Worm (Caenorhabditis elegans) whole organism, L4 larva: Measurements from ENCODE around the gene acs-18.

Experiments used
- F10B5.3 ChIP-seq: sonication (generic microtip); optimal IDR thresholded peaks from 2 replicates; lab custom pipeline; 2016; ENCODE audit warnings: mild to moderate bottlenecking, missing genetic modification characterization, missing compliant biosample characterization
- F49E8.2 ChIP-seq: sonication (generic microtip); optimal IDR thresholded peaks from 2 replicates; lab custom pipeline; 2016; ENCODE audit warnings: missing compliant biosample characterization, mild to moderate bottlenecking, missing genetic modification characterization, borderline replicate concordance
- T26A8.4 ChIP-seq: fragments of 200-800 bp; sonication (Bioruptor generic); IDR thresholded peaks from 2 replicates; pipeline ENCODE4 v1.3.6; 2022; ENCODE audit warnings: missing genetic modification characterization, missing compliant biosample characterization
- Y48G9A.11 ChIP-seq: fragments of 200-800 bp; sonication (Bioruptor generic); IDR thresholded peaks from 2 replicates; pipeline ENCODE4 v1.3.6; 2022; ENCODE audit warnings: missing genetic modification reagents, missing genetic modification characterization, missing compliant biosample characterization
- ZK546.5 ChIP-seq, 2 experiments: sonication (generic microtip); optimal IDR thresholded peaks; 2 replicates each; lab custom pipeline; 2017; ENCODE audit warnings: missing biosample characterization in 2 of 2, missing genetic modification characterization in 2 of 2
- aha-1 ChIP-seq: fragments of 150-350 bp; peaks from one replicate; lab custom pipeline; 2014; ENCODE audit warnings: missing biosample characterization, missing genetic modification characterization
- ama-1 ChIP-seq: fragments of 150-350 bp; optimal IDR thresholded peaks from 2 replicates; lab custom pipeline; 2014; ENCODE audit warnings: inconsistent platforms, mixed read lengths
- arid-1 ChIP-seq: fragments of 200-800 bp; sonication (Bioruptor generic); conservative IDR thresholded peaks from 2 replicates; pipeline ENCODE4 v1.3.6; 2022; ENCODE audit warnings: missing genetic modification reagents, missing genetic modification characterization, missing compliant biosample characterization
- ceh-20 ChIP-seq: fragments of 200-800 bp; sonication (Bioruptor generic); IDR thresholded peaks from 2 replicates; pipeline ENCODE4 v1.3.6; 2022; ENCODE audit warnings: missing genetic modification reagents, missing genetic modification characterization, missing compliant biosample characterization
- ceh-32 ChIP-seq: sonication (generic microtip); optimal IDR thresholded peaks from 2 replicates; lab custom pipeline; 2016; ENCODE audit warnings: mild to moderate bottlenecking, missing genetic modification characterization, missing compliant biosample characterization; ENCODE audit not compliant: poor library complexity
- ceh-82 ChIP-seq: sonication (generic microtip); optimal IDR thresholded peaks from 2 replicates; lab custom pipeline; 2017; ENCODE audit warnings: missing biosample characterization, missing genetic modification characterization
- daf-16 ChIP-seq, 3 experiments: sonication (generic microtip); optimal IDR thresholded peaks; 2 replicates each; lab custom pipeline; 2016 to 2017; ENCODE audit warnings: missing genetic modification characterization in 3 of 3, missing genetic modification reagents in 3 of 3, mild to moderate bottlenecking in 2 of 3, missing compliant biosample characterization in 2 of 3, missing biosample characterization in 1 of 3, moderate library complexity in 1 of 3
- daf-19 ChIP-seq: fragments of 200-800 bp; sonication (Bioruptor generic); conservative IDR thresholded peaks from 2 replicates; pipeline ENCODE4 v1.3.6; 2022; ENCODE audit warnings: missing genetic modification characterization, missing compliant biosample characterization
- hlh-11 ChIP-seq: fragments of 200-800 bp; sonication (Bioruptor generic); optimal IDR thresholded peaks from 2 replicates; lab custom pipeline; 2018; ENCODE audit warnings: mild to moderate bottlenecking, missing genetic modification characterization, missing compliant biosample characterization
- hlh-30 ChIP-seq: sonication (generic microtip); optimal IDR thresholded peaks from 2 replicates; lab custom pipeline; 2017; ENCODE audit warnings: antibody characterized with exemption, mild to moderate bottlenecking, missing genetic modification characterization, missing compliant biosample characterization; ENCODE audit not compliant: insufficient read depth
- lin-38 ChIP-seq: fragments of 200-800 bp; sonication (Bioruptor generic); IDR thresholded peaks from 2 replicates; pipeline ENCODE4 v1.3.6; 2022; ENCODE audit warnings: missing genetic modification reagents, missing genetic modification characterization, missing compliant biosample characterization
- lin-39 ChIP-seq: fragments of 150-350 bp; optimal IDR thresholded peaks from 2 replicates; lab custom pipeline; 2014; ENCODE audit warnings: missing biosample characterization, missing genetic modification reagents, missing genetic modification characterization
- madf-9 ChIP-seq: fragments of 200-800 bp; sonication (Bioruptor generic); conservative IDR thresholded peaks from 2 replicates; pipeline ENCODE4 v1.3.6; 2022; ENCODE audit warnings: missing genetic modification reagents, missing genetic modification characterization, missing compliant biosample characterization
- mdl-1 ChIP-seq, 2 experiments: fragments of 150-350 bp in 1 of 2; sonication (generic microtip) in 1 of 2; optimal IDR thresholded peaks; 2 replicates each; lab custom pipeline; 2014 to 2017; ENCODE audit warnings: missing biosample characterization in 2 of 2, missing genetic modification characterization in 2 of 2
- mdt-29 ChIP-seq: fragments of 200-800 bp; sonication (Bioruptor generic); IDR thresholded peaks from 2 replicates; pipeline ENCODE4 v1.3.6; 2022; ENCODE audit warnings: missing genetic modification reagents, missing genetic modification characterization, missing compliant biosample characterization
- mes-2 ChIP-seq: sonication (generic microtip); optimal IDR thresholded peaks from 2 replicates; lab custom pipeline; 2016; ENCODE audit warnings: missing genotype, mild to moderate bottlenecking, missing genetic modification characterization, missing compliant biosample characterization; ENCODE audit not compliant: poor library complexity, severe bottlenecking
- mxl-2 ChIP-seq: fragments of 200-800 bp; sonication (Bioruptor generic); conservative IDR thresholded peaks from 2 replicates; pipeline ENCODE4 v1.3.6; 2022; ENCODE audit warnings: missing genetic modification reagents, missing genetic modification characterization, missing compliant biosample characterization
- nhr-28 ChIP-seq: fragments of 150-350 bp; optimal IDR thresholded peaks from 2 replicates; lab custom pipeline; 2014; ENCODE audit warnings: missing biosample characterization, missing genetic modification characterization
- nhr-6 ChIP-seq: fragments of 150-350 bp; optimal IDR thresholded peaks from 2 replicates; lab custom pipeline; 2014; ENCODE audit warnings: missing biosample characterization, missing genetic modification characterization
- pha-4 ChIP-seq, 2 experiments: fragments of 150-350 bp in 1 of 2; fragments of 200-800 bp in 1 of 2; sonication (Bioruptor generic) in 1 of 2; IDR thresholded peaks in 1 of 2; optimal IDR thresholded peaks in 1 of 2; 2 replicates each; pipeline versions ENCODE4 v1.3.6 to Lab custom; 2014 to 2022; ENCODE audit warnings: missing genetic modification characterization in 2 of 2, missing genetic modification reagents in 2 of 2, missing biosample characterization in 1 of 2, missing compliant biosample characterization in 1 of 2
- sdz-12 ChIP-seq: fragments of 200-800 bp; sonication (Bioruptor generic); optimal IDR thresholded peaks from 2 replicates; lab custom pipeline; 2018; ENCODE audit warnings: mild to moderate bottlenecking, missing genetic modification characterization, missing compliant biosample characterization
- spr-1 ChIP-seq: sonication (generic microtip); optimal IDR thresholded peaks from 2 replicates; lab custom pipeline; 2016; ENCODE audit warnings: mild to moderate bottlenecking, missing genetic modification characterization, missing compliant biosample characterization
- unc-39 ChIP-seq: sonication (generic microtip); optimal IDR thresholded peaks from 2 replicates; lab custom pipeline; 2017; ENCODE audit warnings: missing biosample characterization, missing genetic modification characterization
- unc-62 ChIP-seq, 3 experiments: fragments of 150-350 bp in 1 of 3; sonication (generic microtip); optimal IDR thresholded peaks in 2 of 3; peaks in 1 of 3; 1 replicate in 1 of 3; 2 replicates in 2 of 3; lab custom pipeline; 2014 to 2017; ENCODE audit warnings: missing biosample characterization in 3 of 3, missing genetic modification characterization in 3 of 3, missing genetic modification reagents in 3 of 3, missing genotype in 1 of 3
- zfp-2 ChIP-seq: sonication (generic microtip); optimal IDR thresholded peaks from 2 replicates; lab custom pipeline; 2016; ENCODE audit warnings: mild to moderate bottlenecking, missing genetic modification characterization, missing compliant biosample characterization
- zip-2 ChIP-seq: fragments of 150-350 bp; optimal IDR thresholded peaks from 2 replicates; lab custom pipeline; 2014; ENCODE audit warnings: missing biosample characterization, missing genetic modification characterization

The acs-18 gene

DNA sequence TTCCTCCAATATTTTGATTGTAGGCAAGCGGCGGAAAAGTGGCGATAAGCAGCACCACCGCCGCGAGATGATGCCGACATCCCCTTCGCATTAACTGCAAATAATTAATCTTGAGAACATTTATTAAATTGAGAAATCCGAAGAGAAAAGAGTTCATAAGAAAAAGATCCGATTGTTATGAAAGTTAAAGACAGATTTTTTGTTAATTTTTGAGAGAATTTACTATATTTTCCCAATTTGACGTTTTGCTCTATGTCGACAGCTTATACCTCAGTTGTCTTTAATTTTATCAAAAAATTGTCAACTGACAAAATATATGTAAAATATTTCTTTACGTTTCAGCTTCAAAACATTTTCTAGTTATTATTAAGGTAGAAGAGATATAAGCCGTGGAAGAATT, 11.3 kb downstream of the acs-18 start, which contains the start of gene R09E10.5:
Gene R09E10.5, minus strand, starts transcription at position 101 of the 400 bp plus-strand sequence.
- no peak for TF ChIP-seq mdt-29 (GFP tag; lab: Robert Waterston, UW)
- TF ChIP-seq arid-1 (GFP tag; lab: Robert Waterston, UW) = no peak
- TF ChIP-seq unc-62 (GFP tag; optimal IDR thresholded peaks at IDR 0.05 in 1 of 2; lab: Kevin White, UChicago) = no peak
- no peak for TF ChIP-seq unc-62 (tag; optimal IDR thresholded peaks at IDR 0.05; lab: Kevin White, UChicago)
- no peak for TF ChIP-seq Y48G9A.11 (GFP tag; lab: Robert Waterston, UW)
- no peak for TF ChIP-seq F49E8.2 (tag; lab: Kevin White, UChicago)
- TF ChIP-seq nhr-6 = no peak
- TF ChIP-seq nhr-28 = no peak
- no peak for TF ChIP-seq sdz-12 (GFP tag; lab: Kevin White, UChicago)
- no peak for TF ChIP-seq mdl-1 (tag; optimal IDR thresholded peaks at IDR 0.05; lab: Kevin White, UChicago)
- no peak for TF ChIP-seq daf-16 (GFP tag; optimal IDR thresholded peaks at IDR 0.05; lab: Kevin White, UChicago)
- no peak for TF ChIP-seq daf-16 (tag; optimal IDR thresholded peaks at IDR 0.05; lab: Kevin White, UChicago)
- no peak for TF ChIP-seq madf-9
- no peak for TF ChIP-seq ama-1 (lab: Kevin White, UChicago)
- no peak for TF ChIP-seq ceh-32 (tag; lab: Kevin White, UChicago)
- TF ChIP-seq F10B5.3 (tag; lab: Kevin White, UChicago) = no peak

DNA sequence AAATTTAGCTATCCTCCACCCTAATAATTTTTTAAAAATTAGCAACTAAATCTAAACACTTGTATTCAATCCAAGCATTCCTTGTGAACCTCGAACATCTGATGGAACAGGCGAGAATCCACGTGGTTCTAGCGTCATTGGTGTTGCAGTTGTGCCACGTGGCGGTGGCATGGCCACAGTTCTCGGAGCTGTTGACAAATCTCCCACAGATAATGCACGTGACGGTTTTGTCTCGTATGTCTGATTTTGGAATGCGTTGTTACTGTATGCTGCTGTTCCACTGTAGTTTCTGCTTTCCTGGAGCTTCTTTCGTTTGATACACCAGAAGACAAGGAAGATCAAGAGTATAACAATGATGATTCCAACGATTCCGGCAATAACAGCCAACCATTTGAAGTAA, 17.4 kb downstream of the acs-18 start:
- TF ChIP-seq ZK546.5 (tag; optimal IDR thresholded peaks at IDR 0.05; lab: Kevin White, UChicago) (no peak), unc-62 (GFP tag; optimal IDR thresholded peaks at IDR 0.05 in 1 of 2; lab: Kevin White, UChicago) (peak in 1 of 2 experiments; percentile 92), unc-62 (tag; optimal IDR thresholded peaks at IDR 0.05; lab: Kevin White, UChicago) (no peak)

DNA sequence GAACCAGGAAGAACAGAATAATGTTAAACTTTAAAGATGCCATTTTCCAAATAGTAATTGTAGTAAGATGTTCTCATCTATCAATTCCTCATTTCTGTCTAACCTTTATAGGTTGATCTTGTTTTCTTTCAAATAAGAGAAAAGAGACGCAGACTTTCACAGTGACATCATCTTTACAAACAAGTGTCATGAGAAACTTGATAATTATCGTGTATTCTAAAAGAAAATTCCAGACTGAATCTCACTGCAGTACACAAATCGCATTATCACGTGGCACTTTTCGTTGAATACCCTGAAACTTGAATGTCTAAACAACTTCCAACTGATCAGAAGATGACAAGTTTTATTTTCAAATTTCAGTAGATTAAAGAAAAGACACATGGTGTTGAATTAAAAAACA, 18.4 kb downstream of the acs-18 start, which contains the start of gene R09E10.13:
Gene R09E10.13, minus strand, starts transcription at position 61 of the 400 bp plus-strand sequence.
- TF ChIP-seq hlh-11 = peak; percentile 42
- peak in 1 of 2 experiments; percentile 84 for TF ChIP-seq unc-62 (GFP tag; optimal IDR thresholded peaks at IDR 0.05 in 1 of 2; lab: Kevin White, UChicago)
- no peak for TF ChIP-seq unc-62 (tag; optimal IDR thresholded peaks at IDR 0.05; lab: Kevin White, UChicago)
- TF ChIP-seq hlh-30 (tag; lab: Kevin White, UChicago) = peak; percentile 68
- TF ChIP-seq arid-1 (GFP tag; lab: Robert Waterston, UW) = no peak

DNA sequence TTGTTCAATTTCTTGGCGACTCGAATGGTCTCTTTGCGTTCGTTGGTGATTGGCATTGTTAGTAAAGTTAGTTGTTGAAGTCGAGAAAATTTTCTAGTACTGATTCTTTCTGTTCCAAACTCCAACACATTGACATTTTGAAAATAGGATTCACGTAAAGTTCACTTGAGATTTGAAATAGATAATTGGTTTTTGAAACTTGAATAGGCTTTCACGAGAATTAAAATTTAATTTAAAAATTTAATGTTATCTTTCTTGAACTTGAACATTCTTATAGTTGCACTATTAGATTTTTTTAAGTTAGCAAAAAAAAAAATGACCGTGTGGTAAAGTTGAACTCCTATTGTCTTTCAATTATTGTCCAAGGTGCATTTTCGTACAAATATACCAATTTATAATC, 19.4 kb downstream of the acs-18 start, which contains the start of gene R09E10.6:
Gene R09E10.6, minus strand, starts transcription at position 101 of the 400 bp plus-strand sequence.
- no peak for TF ChIP-seq ceh-82 (tag; lab: Kevin White, UChicago)
- no peak for TF ChIP-seq nhr-6
- no peak for TF ChIP-seq T26A8.4
- no peak for TF ChIP-seq zfp-2 (tag; lab: Kevin White, UChicago)
- TF ChIP-seq unc-39 (tag; lab: Kevin White, UChicago) = no peak
- TF ChIP-seq zip-2 (tag; lab: Kevin White, UChicago) = no peak
- no peak for TF ChIP-seq mxl-2 (GFP tag; lab: Robert Waterston, UW)
- TF ChIP-seq pha-4 (GFP tag; IDR thresholded peaks at IDR 0.05; lab: Robert Waterston, UW) = no peak
- no peak for TF ChIP-seq pha-4 (tag; optimal IDR thresholded peaks at IDR 0.05; lab: Kevin White, UChicago)
- no peak for TF ChIP-seq ZK546.5 (tag; optimal IDR thresholded peaks at IDR 0.05; lab: Kevin White, UChicago)
- TF ChIP-seq mes-2 (tag; lab: Kevin White, UChicago) = no peak
- no peak for TF ChIP-seq ceh-20
- TF ChIP-seq spr-1 (tag; lab: Kevin White, UChicago) = no peak
- no peak for TF ChIP-seq daf-19
- no peak for TF ChIP-seq F49E8.2 (tag; lab: Kevin White, UChicago)
- no peak for TF ChIP-seq lin-39

DNA sequence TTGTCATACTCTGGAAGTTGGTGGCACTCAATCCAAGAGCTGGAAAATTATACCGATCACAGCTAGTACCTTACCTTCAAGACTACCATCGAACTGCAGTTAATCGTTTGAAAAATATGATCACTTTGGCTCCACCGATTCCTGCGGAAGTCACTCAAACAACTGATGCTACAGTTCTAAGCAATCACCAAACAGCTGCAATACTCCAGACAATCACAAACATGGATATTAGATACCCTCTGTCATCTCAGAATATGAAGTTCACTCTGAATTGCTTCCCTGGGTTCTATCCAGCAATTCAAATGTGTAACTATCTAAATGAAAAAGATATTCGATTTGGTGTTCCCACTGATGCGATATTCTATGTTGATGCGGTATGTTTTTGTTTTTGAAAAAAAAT, 24.9 kb downstream of the acs-18 start:
- TF ChIP-seq aha-1 (peak; percentile 90), lin-38 (GFP tag; lab: Robert Waterston, UW) (no peak)
